Fruit fly (Drosophila melanogaster) whole organism, embryonic: Measurements from ENCODE around the gene Nprl3.

Source experiments
- Abd-B ChIP-seq: fragments of 200-800 bp; sonication (Bioruptor generic); optimal IDR thresholded peaks from 2 replicates; lab custom pipeline; 2018; ENCODE audit warnings: missing biosample characterization, mild to moderate bottlenecking, missing genetic modification characterization, moderate library complexity
- Aef1 ChIP-seq: fragments of 200-800 bp; sonication (Bioruptor generic); IDR thresholded peaks from 3 replicates; pipeline ENCODE4 v1.3.6; 2022; ENCODE audit warnings: missing biosample characterization, missing genetic modification characterization
- Awh ChIP-seq: fragments of 200-800 bp; sonication (Bioruptor generic); IDR thresholded peaks from 2 replicates; pipeline ENCODE4, ENCODE4 v1.3.6; 2022; ENCODE audit warnings: missing biosample characterization, missing genetic modification characterization
- CG10366 ChIP-seq: fragments of 200-800 bp; sonication (Bioruptor generic); IDR thresholded peaks from 2 replicates; pipeline ENCODE4 v1.3.6; 2022; ENCODE audit warnings: missing biosample characterization, missing genetic modification characterization
- CG12219 ChIP-seq: fragments of 200-800 bp; sonication (Bioruptor generic); optimal IDR thresholded peaks from 3 replicates; lab custom pipeline; 2018; ENCODE audit warnings: missing biosample characterization, mild to moderate bottlenecking, missing genetic modification characterization
- CG18011 ChIP-seq: fragments of 200-800 bp; sonication (Bioruptor generic); optimal IDR thresholded peaks from 2 replicates; lab custom pipeline; 2017; ENCODE audit warnings: missing biosample characterization, missing genetic modification characterization, mild to moderate bottlenecking, moderate library complexity, missing genotype
- CG2712 ChIP-seq: fragments of 200-800 bp; optimal IDR thresholded peaks from 3 replicates; lab custom pipeline; 2019; ENCODE audit warnings: missing biosample characterization, mild to moderate bottlenecking, missing genetic modification characterization, moderate library complexity
- CG3065 ChIP-seq: fragments of 200-800 bp; sonication (Bioruptor generic); optimal IDR thresholded peaks from 2 replicates; lab custom pipeline; 2016; ENCODE audit warnings: missing biosample characterization, missing genetic modification characterization
- CG34422 ChIP-seq: fragments of 200-800 bp; sonication (Bioruptor generic); IDR thresholded peaks from 3 replicates; pipeline ENCODE4 v1.3.6; 2022; ENCODE audit warnings: missing biosample characterization, missing genetic modification characterization
- CG4282 ChIP-seq: fragments of 200-800 bp; sonication (Bioruptor generic); optimal IDR thresholded peaks from 2 replicates; lab custom pipeline; 2016; ENCODE audit warnings: missing biosample characterization, missing genetic modification characterization
- CG6175 ChIP-seq: fragments of 200-800 bp; sonication (Bioruptor generic); IDR thresholded peaks from 3 replicates; pipeline ENCODE4 v1.3.6; 2022; ENCODE audit warnings: missing biosample characterization, missing genetic modification characterization
- CG7271 ChIP-seq: fragments of 200-800 bp; sonication (Bioruptor generic); optimal IDR thresholded peaks from 2 replicates; lab custom pipeline; 2018; ENCODE audit warnings: missing biosample characterization, mild to moderate bottlenecking, missing genetic modification characterization, moderate library complexity
- CG7372 ChIP-seq: fragments of 200-800 bp; sonication (Bioruptor generic); IDR thresholded peaks from 2 replicates; pipeline ENCODE4 v1.3.6; 2022; ENCODE audit warnings: missing biosample characterization, missing genetic modification characterization
- CG7928 ChIP-seq: fragments of 200-800 bp; sonication (Bioruptor generic); optimal IDR thresholded peaks from 2 replicates; lab custom pipeline; 2017; ENCODE audit warnings: missing biosample characterization, mild to moderate bottlenecking, missing genetic modification characterization
- CkIIα-i1 ChIP-seq: fragments of 200-800 bp; sonication (Bioruptor generic); IDR thresholded peaks from 2 replicates; pipeline ENCODE4 v1.3.6; 2022; ENCODE audit warnings: missing biosample characterization, missing genetic modification characterization
- CrebB ChIP-seq: fragments of 200-800 bp; sonication (Bioruptor generic); optimal IDR thresholded peaks from 3 replicates; lab custom pipeline; 2018; ENCODE audit warnings: missing biosample characterization, mild to moderate bottlenecking, missing genetic modification characterization
- E2f2 ChIP-seq: fragments of 200-800 bp; sonication (Bioruptor generic); IDR thresholded peaks from 2 replicates; pipeline ENCODE4 v1.3.6; 2022; ENCODE audit warnings: missing biosample characterization, missing genetic modification characterization
- Elba2 ChIP-seq: fragments of 200-800 bp; sonication (Bioruptor generic); optimal IDR thresholded peaks from 3 replicates; lab custom pipeline; 2016; ENCODE audit warnings: missing biosample characterization, missing genetic modification characterization
- HLH3B ChIP-seq: fragments of 200-800 bp; sonication (Bioruptor generic); IDR thresholded peaks from 2 replicates; pipeline ENCODE4 v1.3.6; 2022; ENCODE audit warnings: missing biosample characterization, missing genetic modification characterization
- HmgD ChIP-seq: fragments of 200-800 bp; sonication (Bioruptor generic); optimal IDR thresholded peaks from 3 replicates; lab custom pipeline; 2016; ENCODE audit warnings: missing biosample characterization, missing genetic modification characterization
- HmgZ ChIP-seq: fragments of 200-800 bp; sonication (Bioruptor generic); optimal IDR thresholded peaks from 2 replicates; lab custom pipeline; 2018; ENCODE audit warnings: missing biosample characterization, mild to moderate bottlenecking, missing genetic modification characterization
- MESR4 ChIP-seq: fragments of 200-800 bp; sonication (Bioruptor generic); optimal IDR thresholded peaks from 2 replicates; lab custom pipeline; 2018; ENCODE audit warnings: missing biosample characterization, mild to moderate bottlenecking, missing genetic modification characterization, moderate library complexity
- Mad ChIP-seq: fragments of 200-800 bp; sonication (Bioruptor generic); optimal IDR thresholded peaks from 2 replicates; lab custom pipeline; 2016; ENCODE audit warnings: missing biosample characterization, missing genetic modification characterization
- Mes4 ChIP-seq: fragments of 200-800 bp; sonication (Bioruptor generic); optimal IDR thresholded peaks from 2 replicates; lab custom pipeline; 2016; ENCODE audit warnings: missing biosample characterization, missing genetic modification characterization
- Mrtf ChIP-seq: fragments of 200-800 bp; sonication (Bioruptor generic); IDR thresholded peaks from 3 replicates; pipeline ENCODE4 v1.3.6; 2022; ENCODE audit warnings: missing biosample characterization, missing genetic modification characterization
- Six4 ChIP-seq: fragments of 200-800 bp; sonication (Bioruptor generic); optimal IDR thresholded peaks from 2 replicates; lab custom pipeline; 2016; ENCODE audit warnings: missing biosample characterization, missing genetic modification characterization
- Tbp ChIP-seq: fragments of >200 bp; optimal IDR thresholded peaks from 2 replicates; lab custom pipeline; 2018; ENCODE audit warnings: missing biosample characterization, missing genetic modification characterization
- az2 ChIP-seq: fragments of 200-800 bp; sonication (Bioruptor generic); optimal IDR thresholded peaks from 3 replicates; lab custom pipeline; 2016; ENCODE audit warnings: missing biosample characterization, missing genetic modification characterization
- btn ChIP-seq: fragments of 200-800 bp; sonication (Bioruptor generic); optimal IDR thresholded peaks from 2 replicates; lab custom pipeline; 2016; ENCODE audit warnings: missing biosample characterization, missing genetic modification characterization
- cad ChIP-seq: fragments of >200 bp; optimal IDR thresholded peaks from 2 replicates; lab custom pipeline; 2017; ENCODE audit warnings: missing biosample characterization, missing genetic modification characterization
- cas ChIP-seq: fragments of 200-800 bp; sonication (Bioruptor generic); IDR thresholded peaks from 2 replicates; pipeline ENCODE4 v1.3.6; 2022; ENCODE audit warnings: missing biosample characterization, missing genetic modification characterization
- cato ChIP-seq: fragments of 200-800 bp; sonication (Bioruptor generic); optimal IDR thresholded peaks from 2 replicates; lab custom pipeline; 2016; ENCODE audit warnings: missing biosample characterization, missing genetic modification characterization, borderline replicate concordance
- disco-r ChIP-seq: fragments of 200-800 bp; sonication (Bioruptor generic); optimal IDR thresholded peaks from 2 replicates; lab custom pipeline; 2016; ENCODE audit warnings: missing biosample characterization, missing genetic modification characterization
- exex ChIP-seq: fragments of 200-800 bp; sonication (Bioruptor generic); optimal IDR thresholded peaks from 4 replicates; lab custom pipeline; 2018; ENCODE audit warnings: missing biosample characterization, mild to moderate bottlenecking, missing genetic modification characterization, moderate library complexity
- eyg ChIP-seq: fragments of 200-800 bp; sonication (Bioruptor generic); optimal IDR thresholded peaks from 3 replicates; lab custom pipeline; 2016; ENCODE audit warnings: missing biosample characterization, missing genetic modification characterization
- gem ChIP-seq: fragments of 200-800 bp; sonication (Bioruptor generic); optimal IDR thresholded peaks from 2 replicates; lab custom pipeline; 2019; ENCODE audit warnings: missing biosample characterization, mild to moderate bottlenecking, missing genetic modification characterization, moderate library complexity
- gfzf ChIP-seq: fragments of 200-800 bp; sonication (Bioruptor generic); optimal IDR thresholded peaks from 2 replicates; lab custom pipeline; 2016; ENCODE audit warnings: missing biosample characterization, mild to moderate bottlenecking, missing genetic modification characterization, moderate library complexity
- gro ChIP-seq: fragments of 200-800 bp; sonication (Bioruptor generic); optimal IDR thresholded peaks from 2 replicates; lab custom pipeline; 2016; ENCODE audit warnings: missing biosample characterization, missing genetic modification characterization
- gsb ChIP-seq: fragments of 200-800 bp; sonication (Bioruptor generic); IDR thresholded peaks from 2 replicates; pipeline ENCODE4 v1.3.6; 2022; ENCODE audit warnings: missing biosample characterization, missing genetic modification characterization
- hkb ChIP-seq, 2 experiments: fragments of 200-800 bp in 1 of 2; fragments of >200 bp in 1 of 2; sonication (Bioruptor generic) in 1 of 2; IDR thresholded peaks in 1 of 2; optimal IDR thresholded peaks in 1 of 2; 2 replicates each; pipeline versions ENCODE4 v1.3.6 to Lab custom; 2017 to 2022; ENCODE audit warnings: missing biosample characterization in 1 of 2, missing genetic modification characterization in 1 of 2
- klu ChIP-seq: fragments of 200-800 bp; sonication (Bioruptor generic); IDR thresholded peaks from 2 replicates; pipeline ENCODE4 v1.3.6; 2022; ENCODE audit warnings: missing biosample characterization, missing genetic modification characterization
- lov ChIP-seq, 2 experiments: fragments of 200-800 bp in 1 of 2; fragments of >200 bp in 1 of 2; sonication (Bioruptor generic) in 1 of 2; IDR thresholded peaks in 1 of 2; optimal IDR thresholded peaks in 1 of 2; 2 replicates in 1 of 2; 3 replicates in 1 of 2; pipeline versions ENCODE4 v1.3.6 to Lab custom; 2017 to 2022; ENCODE audit warnings: missing biosample characterization in 1 of 2, missing genetic modification characterization in 1 of 2
- mld ChIP-seq: fragments of 200-800 bp; sonication (Bioruptor generic); IDR thresholded peaks from 3 replicates; pipeline ENCODE4 v1.3.6; 2022; ENCODE audit warnings: missing biosample characterization, missing genetic modification characterization; ENCODE audit not compliant: partially characterized antibody
- nau ChIP-seq: fragments of 200-800 bp; sonication (Bioruptor generic); optimal IDR thresholded peaks from 3 replicates; lab custom pipeline; 2017; ENCODE audit warnings: missing biosample characterization, mild to moderate bottlenecking, missing genetic modification characterization, missing genetic modification reagents
- pfk ChIP-seq: fragments of 200-800 bp; sonication (Bioruptor generic); optimal IDR thresholded peaks from 2 replicates; lab custom pipeline; 2018; ENCODE audit warnings: missing biosample characterization, mild to moderate bottlenecking, missing genetic modification characterization, moderate library complexity
- prd ChIP-seq, 3 experiments: fragments of >200 bp in 2 of 3; fragments of 200-800 bp in 1 of 3; sonication (Bioruptor generic) in 1 of 3; optimal IDR thresholded peaks in 2 of 3; IDR thresholded peaks in 1 of 3; 2 replicates in 2 of 3; 3 replicates in 1 of 3; pipeline versions ENCODE4 v1.3.6 to Lab custom; 2017 to 2022; ENCODE audit warnings: missing biosample characterization in 1 of 3, missing genetic modification characterization in 1 of 3
- schlank ChIP-seq: fragments of 200-800 bp; sonication (Bioruptor generic); optimal IDR thresholded peaks from 2 replicates; lab custom pipeline; 2018; ENCODE audit warnings: missing biosample characterization, mild to moderate bottlenecking, missing genetic modification characterization
- wor ChIP-seq: fragments of 200-800 bp; sonication (Bioruptor generic); IDR thresholded peaks from 2 replicates; pipeline ENCODE4 v1.3.6; 2022; ENCODE audit warnings: missing biosample characterization, missing genetic modification characterization
- zfh1 ChIP-seq: fragments of 200-800 bp; sonication (Bioruptor generic); IDR thresholded peaks from 3 replicates; pipeline ENCODE4 v1.3.6; 2022; ENCODE audit warnings: missing biosample characterization, missing genetic modification characterization

Nprl3 gene

dm6 chr3L:14049620-14050253 is 48.1 kb upstream of the Nprl3 start, which contains the start of gene Neurl4 (continued):
- TF ChIP-seq az2 (GFP tag; lab: Kevin White, UChicago): peak; percentile 70
- TF ChIP-seq HmgZ (tag; lab: Kevin White, UChicago): peak; percentile 84
- no peak for TF ChIP-seq cad (GFP tag; lab: Kevin White, UChicago)
- TF ChIP-seq lov (optimal IDR thresholded peaks at IDR 0.05; lab: Kevin White, UChicago): no peak
- no peak for TF ChIP-seq lov (GFP tag; IDR thresholded peaks at IDR 0.05; lab: Robert Waterston, UW)
- peak; percentile 75 for TF ChIP-seq CG2712 (tag; lab: Kevin White, UChicago)
- no peak for TF ChIP-seq HmgD (GFP tag; lab: Kevin White, UChicago)
- TF ChIP-seq pfk: no peak
- TF ChIP-seq eyg (GFP tag; lab: Kevin White, UChicago): no peak
- TF ChIP-seq cato (GFP tag; lab: Kevin White, UChicago): peak; percentile 20
- peak; percentile 75 for TF ChIP-seq CG12219 (GFP tag; lab: Kevin White, UChicago)
- no peak for TF ChIP-seq CG7928 (GFP tag; lab: Kevin White, UChicago)
- peak; percentile 22 for TF ChIP-seq Mad
- TF ChIP-seq gro (GFP tag; lab: Kevin White, UChicago): peak; percentile 43
- peak; percentile 65 for TF ChIP-seq CrebB
- no peak for TF ChIP-seq CG34422
- TF ChIP-seq CkIIα-i1 (GFP tag; lab: Robert Waterston, UW): no peak
- TF ChIP-seq gsb (GFP tag; lab: Robert Waterston, UW): no peak
- no peak for TF ChIP-seq CG18011 (GFP tag; lab: Kevin White, UChicago)
- no peak for TF ChIP-seq cas (GFP tag; lab: Robert Waterston, UW)
- no peak for TF ChIP-seq CG4282 (GFP tag; lab: Kevin White, UChicago)
- no peak for TF ChIP-seq nau (GFP tag; lab: Kevin White, UChicago)
- peak; percentile 64 for TF ChIP-seq Mes4 (GFP tag; lab: Kevin White, UChicago)
- TF ChIP-seq CG7271: peak; percentile 1
- peak; percentile 70 for TF ChIP-seq gfzf (GFP tag; lab: Kevin White, UChicago)
- TF ChIP-seq zfh1: peak; percentile 53; the same call in 1 of the 3 replicates
- TF ChIP-seq Tbp (GFP tag; lab: Kevin White, UChicago): no peak
- TF ChIP-seq HLH3B: peak; percentile 58
- TF ChIP-seq Aef1: peak; percentile 60; the same call in 2 of the 3 replicates
- TF ChIP-seq E2f2 (GFP tag; lab: Robert Waterston, UW): no peak
- TF ChIP-seq CG7372 (GFP tag; lab: Robert Waterston, UW): 0 out of 2 replicates have a peak, but pooled peaks have one; percentile 8
- TF ChIP-seq MESR4 (GFP tag; lab: Kevin White, UChicago): peak; percentile 57
- peak; percentile 78 for TF ChIP-seq Awh
- TF ChIP-seq Mrtf: peak; percentile 37; the same call in 1 of the 3 replicates
- no peak for TF ChIP-seq schlank (tag; lab: Kevin White, UChicago)
- peak; percentile 34 for TF ChIP-seq Six4 (GFP tag; lab: Kevin White, UChicago)
- no peak for TF ChIP-seq klu (GFP tag; lab: Robert Waterston, UW)
- peak; percentile 62 for TF ChIP-seq Abd-B (GFP tag; lab: Kevin White, UChicago)
- peak; percentile 63 for TF ChIP-seq Elba2 (GFP tag; lab: Kevin White, UChicago)
- TF ChIP-seq disco-r: no peak
- TF ChIP-seq CG3065 (GFP tag; lab: Kevin White, UChicago): peak; percentile 31
- TF ChIP-seq CG6175 (GFP tag; lab: Robert Waterston, UW): no peak
- TF ChIP-seq wor (GFP tag; lab: Robert Waterston, UW): peak; percentile 43; the same call in 1 of the 2 replicates
- no peak for TF ChIP-seq btn
- no peak for TF ChIP-seq mld (GFP tag; lab: Robert Waterston, UW)
- no peak for TF ChIP-seq prd (optimal IDR thresholded peaks at IDR 0.05; lab: Kevin White, UChicago)
- TF ChIP-seq prd (GFP tag; IDR thresholded peaks at IDR 0.05; lab: Robert Waterston, UW): peak; percentile 70
- TF ChIP-seq hkb (optimal IDR thresholded peaks at IDR 0.05; lab: Kevin White, UChicago): no peak
- TF ChIP-seq hkb (GFP tag; IDR thresholded peaks at IDR 0.05; lab: Robert Waterston, UW): peak; percentile 66
- peak; percentile 75 for TF ChIP-seq CG10366 (GFP tag; lab: Robert Waterston, UW)
- TF ChIP-seq gem (tag; lab: Kevin White, UChicago): no peak
- no peak for TF ChIP-seq exex (tag; lab: Kevin White, UChicago)
